Fruit fly (Drosophila melanogaster): Measurements from ENCODE around the gene CG33702.

DNA sequence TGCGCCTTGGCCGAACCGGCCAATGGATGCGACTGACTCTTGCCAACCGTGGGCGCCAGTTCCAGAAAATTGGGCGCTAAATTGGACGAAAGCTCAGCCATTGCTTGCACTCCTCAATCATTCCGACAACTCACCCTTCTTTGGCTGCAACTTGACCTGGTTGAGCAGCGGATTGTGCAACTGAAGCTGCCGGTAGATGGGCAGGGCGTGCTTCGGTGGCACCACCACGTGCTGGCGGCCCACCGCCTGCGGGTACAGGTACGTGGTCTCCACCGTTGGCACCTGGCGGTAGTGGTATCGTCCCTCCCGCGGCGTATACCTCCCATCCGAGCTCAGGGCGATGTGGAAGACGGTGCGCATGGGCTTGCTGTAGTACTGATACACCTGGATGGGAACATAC is 22.8 kb downstream of the CG33702 start:
- TF ChIP-seq tj (GFP tag; optimal IDR thresholded peaks at IDR 0.05) (no peak), kay (GFP tag; ENCODE audit: borderline replicate concordance) (no peak), cic (GFP tag; optimal IDR thresholded peaks at IDR 0.05) (no peak), CG1620 (GFP tag; optimal IDR thresholded peaks at IDR 0.05) (no peak)
